Fruit fly (Drosophila melanogaster): ENCODE measurements around the gene Rala.

The Rala gene

dm6 chrX:3741611-3742001 is 22.2 kb upstream of the Rala start:
- TF ChIP-seq Asciz (GFP tag; optimal IDR thresholded peaks at IDR 0.05): no peak
- TF ChIP-seq klu (GFP tag; IDR thresholded peaks at IDR 0.05): no peak
- TF ChIP-seq Med (GFP tag): no peak
- TF ChIP-seq Pdp1 (GFP tag; optimal IDR thresholded peaks at IDR 0.05): no peak
- no peak for TF ChIP-seq danr (GFP tag; IDR thresholded peaks at IDR 0.05)
- TF ChIP-seq CG17829 (tag; optimal IDR thresholded peaks at IDR 0.05): no peak
- TF ChIP-seq tgo (GFP tag; IDR thresholded peaks at IDR 0.05): no peak
- TF ChIP-seq HLHmδ (GFP tag; optimal IDR thresholded peaks at IDR 0.05): peak; percentile 21
- TF ChIP-seq sd (tag; optimal IDR thresholded peaks at IDR 0.05): peak; percentile 99
- TF ChIP-seq CG31224 (GFP tag; IDR thresholded peaks at IDR 0.05): peak; percentile 99
- no peak for TF ChIP-seq CG1792 (GFP tag; optimal IDR thresholded peaks at IDR 0.05)

dm6 chrX:3740725-3741440 is 21.4 kb upstream of the Rala start:
- peak; percentile 44 for TF ChIP-seq Elba2 (GFP tag; optimal IDR thresholded peaks at IDR 0.05)
- TF ChIP-seq CG3995 (GFP tag; optimal IDR thresholded peaks at IDR 0.05): peak; percentile 34
- TF ChIP-seq sqz (GFP tag; optimal IDR thresholded peaks at IDR 0.05): peak; percentile 97
- 0 out of 3 replicates have a peak, but pooled peaks have one; percentile 26 for TF ChIP-seq vnd (GFP tag; IDR thresholded peaks at IDR 0.05; ENCODE audit: partially characterized antibody)
- peak; percentile 58; the same call in 1 of the 2 replicates for TF ChIP-seq ato (GFP tag; IDR thresholded peaks at IDR 0.05; ENCODE audit: partially characterized antibody)
- TF ChIP-seq Antp (GFP tag; optimal IDR thresholded peaks at IDR 0.05): peak; percentile 35
- no peak for TF ChIP-seq CG9609 (GFP tag; optimal IDR thresholded peaks at IDR 0.05)
- TF ChIP-seq sug (tag; optimal IDR thresholded peaks at IDR 0.05): peak; percentile 92
- peak; percentile 1 for TF ChIP-seq CHES-1-like (GFP tag; optimal IDR thresholded peaks at IDR 0.05)
- TF ChIP-seq CG10267 (tag; optimal IDR thresholded peaks at IDR 0.05): peak; percentile 70
- no peak for TF ChIP-seq Hr51 (GFP tag; optimal IDR thresholded peaks at IDR 0.05)
- TF ChIP-seq Xrp1 (GFP tag; IDR thresholded peaks at IDR 0.05): 0 out of 2 replicates have a peak, but pooled peaks have one; percentile 7
- peak in 1 of 2 experiments; percentile 59 for TF ChIP-seq bsh (GFP tag; optimal IDR thresholded peaks at IDR 0.05)
- TF ChIP-seq dimm (GFP tag; IDR thresholded peaks at IDR 0.05): no peak
- peak; percentile 7 for TF ChIP-seq CG9797 (GFP tag; optimal IDR thresholded peaks at IDR 0.05)
- peak; percentile 61; the same call in 1 of the 2 replicates for TF ChIP-seq bbx (GFP tag; IDR thresholded peaks at IDR 0.05; ENCODE audit: partially characterized antibody)
- no peak for TF ChIP-seq h (optimal IDR thresholded peaks at IDR 0.05)
- peak; percentile 4 for TF ChIP-seq Kr (GFP tag; optimal IDR thresholded peaks at IDR 0.05)
- peak; percentile 66; the same call in 1 of the 2 replicates for TF ChIP-seq sna (GFP tag; IDR thresholded peaks at IDR 0.05; ENCODE audit: partially characterized antibody)
- no peak for TF ChIP-seq Nf-YA (GFP tag; IDR thresholded peaks at IDR 0.05)
- peak in 1 of 3 experiments; percentile 26 for TF ChIP-seq Stat92E (GFP tag; optimal IDR thresholded peaks at IDR 0.05)
- no peak for TF ChIP-seq CG33557 (GFP tag; optimal IDR thresholded peaks at IDR 0.05)
- peak; percentile 74; the same call in 1 of the 2 replicates for TF ChIP-seq rib (GFP tag; IDR thresholded peaks at IDR 0.05)
- TF ChIP-seq gt (GFP tag; IDR thresholded peaks at IDR 0.05): 0 out of 2 replicates have a peak, but pooled peaks have one; percentile 22
- no peak for TF ChIP-seq CG33213 (GFP tag; optimal IDR thresholded peaks at IDR 0.05)
- peak; percentile 54; the same call in 1 of the 3 replicates for TF ChIP-seq so (GFP tag; IDR thresholded peaks at IDR 0.05)
- peak; percentile 9 to 46 for TF ChIP-seq Pdp1 (GFP tag; optimal IDR thresholded peaks at IDR 0.05)
- no peak for TF ChIP-seq chn (GFP tag; optimal IDR thresholded peaks at IDR 0.05)
- TF ChIP-seq prd (optimal IDR thresholded peaks at IDR 0.05): no peak
- peak; percentile 37; the same call in 1 of the 3 replicates for TF ChIP-seq prd (GFP tag; IDR thresholded peaks at IDR 0.05)
- TF ChIP-seq CG11504 (tag; optimal IDR thresholded peaks at IDR 0.05): peak; percentile 32
- no peak for TF ChIP-seq Neu2 (GFP tag; optimal IDR thresholded peaks at IDR 0.05; ENCODE audit: borderline replicate concordance)
- TF ChIP-seq CTCF (GFP tag; optimal IDR thresholded peaks at IDR 0.05): peak; percentile 93
- TF ChIP-seq CG18764 (GFP tag; optimal IDR thresholded peaks at IDR 0.05): no peak
- TF ChIP-seq pzg (GFP tag; optimal IDR thresholded peaks at IDR 0.05): peak; percentile 13
- peak; percentile 1 for TF ChIP-seq CG1603 (tag; optimal IDR thresholded peaks at IDR 0.05)
- TF ChIP-seq Doc3 (GFP tag; IDR thresholded peaks at IDR 0.05; ENCODE audit: partially characterized antibody): 0 out of 3 replicates have a peak, but pooled peaks have one; percentile 30
- TF ChIP-seq insv (GFP tag; optimal IDR thresholded peaks at IDR 0.05): peak in 1 of 2 experiments; percentile 25
